Fruit fly (Drosophila melanogaster): Measurements from ENCODE around the gene ush.
A peak's percentile ranks its signal among the peaks of the same experiment; 100 is the strongest.

Gene ush

dm6 chr2L:484281-484943, 8.4 kb downstream of the ush start (continued):
- TF ChIP-seq grau (tag; optimal IDR thresholded peaks at IDR 0.05) (peak; percentile 44), CG3163 (GFP tag; optimal IDR thresholded peaks at IDR 0.05) (no peak), CG13624 (GFP tag; optimal IDR thresholded peaks at IDR 0.05) (peak; percentile 14), fu2 (GFP tag; optimal IDR thresholded peaks at IDR 0.05) (no peak), Hr51 (GFP tag; optimal IDR thresholded peaks at IDR 0.05) (no peak), schlank (tag; optimal IDR thresholded peaks at IDR 0.05) (no peak), CG15514 (GFP tag; optimal IDR thresholded peaks at IDR 0.05) (peak; percentile 25), CG6854 (GFP tag; optimal IDR thresholded peaks at IDR 0.05) (peak; percentile 19), CG16779 (GFP tag; IDR thresholded peaks at IDR 0.05) (no peak), CG15073 (GFP tag; optimal IDR thresholded peaks at IDR 0.05) (no peak), CG2116 (GFP tag; optimal IDR thresholded peaks at IDR 0.05) (peak; percentile 26), CG4820 (GFP tag; optimal IDR thresholded peaks at IDR 0.05) (no peak), Doc2 (GFP tag; IDR thresholded peaks at IDR 0.05) (no peak), ewg (GFP tag; optimal IDR thresholded peaks at IDR 0.05) (no peak), kni (GFP tag; optimal IDR thresholded peaks at IDR 0.05) (no peak), Eip74EF (GFP tag; optimal IDR thresholded peaks at IDR 0.05) (no peak), br (optimal IDR thresholded peaks at IDR 0.05) (no peak), CG6813 (GFP tag; optimal IDR thresholded peaks at IDR 0.05) (peak; percentile 61), slou (GFP tag; optimal IDR thresholded peaks at IDR 0.05) (no peak), jing (GFP tag; optimal IDR thresholded peaks at IDR 0.05) (no peak), eyg (GFP tag; optimal IDR thresholded peaks at IDR 0.05) (no peak), dysf (GFP tag; IDR thresholded peaks at IDR 0.05) (no peak), Oli (tag; optimal IDR thresholded peaks at IDR 0.05) (no peak), CG12659 (GFP tag; optimal IDR thresholded peaks at IDR 0.05) (peak; percentile 29), CG12391 (tag; optimal IDR thresholded peaks at IDR 0.05) (no peak), jumu (GFP tag; optimal IDR thresholded peaks at IDR 0.05) (no peak), CG34376 (GFP tag; optimal IDR thresholded peaks at IDR 0.05) (peak; percentile 99), kay (GFP tag; optimal IDR thresholded peaks at IDR 0.05) (no peak), CG18011 (GFP tag; optimal IDR thresholded peaks at IDR 0.05) (no peak), tup (GFP tag; optimal IDR thresholded peaks at IDR 0.05) (no peak), CG43689 (GFP tag; IDR thresholded peaks at IDR 0.05) (no peak), Mes4 (GFP tag; optimal IDR thresholded peaks at IDR 0.05) (no peak), danr (GFP tag; IDR thresholded peaks at IDR 0.05) (no peak), sc (optimal IDR thresholded peaks at IDR 0.05) (no peak), sc (GFP tag; optimal IDR thresholded peaks at IDR 0.05) (no peak), tin (GFP tag; optimal IDR thresholded peaks at IDR 0.05) (no peak), Drgx (GFP tag; IDR thresholded peaks at IDR 0.05) (no peak), chn (GFP tag; optimal IDR thresholded peaks at IDR 0.05) (no peak), CG14965 (GFP tag; optimal IDR thresholded peaks at IDR 0.05; ENCODE audit: borderline replicate concordance) (no peak), esg (GFP tag; conservative IDR thresholded peaks at IDR 0.05) (no peak), CG3726 (GFP tag; IDR thresholded peaks at IDR 0.05) (no peak), CG32767 (GFP tag; IDR thresholded peaks at IDR 0.05) (no peak), CG17328 (GFP tag; IDR thresholded peaks at IDR 0.05) (peak; percentile 21; the same call in 1 of the 2 replicates), corto (GFP tag; optimal IDR thresholded peaks at IDR 0.05) (no peak), Fer3 (tag; optimal IDR thresholded peaks at IDR 0.05) (peak; percentile 38), CG4282 (GFP tag; optimal IDR thresholded peaks at IDR 0.05) (no peak), z (GFP tag; IDR thresholded peaks at IDR 0.05) (no peak), CG14441 (GFP tag; IDR thresholded peaks at IDR 0.05) (no peak; the same call in 1 of the 2 replicates), tgo (GFP tag; IDR thresholded peaks at IDR 0.05) (no peak), tx (GFP tag; optimal IDR thresholded peaks at IDR 0.05) (no peak), CG18764 (GFP tag; optimal IDR thresholded peaks at IDR 0.05) (no peak)

Data from whole organism, embryonic.